Worm (Caenorhabditis elegans): ENCODE data around the gene K11H12.1.

Gene K11H12.1

ce11 chrIV:682726-683340 lies 29.6 kb upstream of the K11H12.1 start (continued):
- TF ChIP-seq tbx-7 (tag; optimal IDR thresholded peaks at IDR 0.05) (peak; percentile 46), sdc-2 (tag; optimal IDR thresholded peaks at IDR 0.05) (peak; percentile 60), ceh-2 (tag; optimal IDR thresholded peaks at IDR 0.05) (peak; percentile 44), dve-1 (tag; optimal IDR thresholded peaks at IDR 0.05) (peak; percentile 62), hlh-8 (tag; optimal IDR thresholded peaks at IDR 0.05) (peak; percentile 25), hlh-30 (tag; optimal IDR thresholded peaks at IDR 0.05; ENCODE audit: insufficient read depth) (peak; percentile 87), pax-1 (tag; optimal IDR thresholded peaks at IDR 0.05) (no peak), lin-11 (tag; optimal IDR thresholded peaks at IDR 0.05) (peak; percentile 66), ceh-30 (tag; optimal IDR thresholded peaks at IDR 0.05) (peak; percentile 51), ceh-45 (GFP tag; IDR thresholded peaks at IDR 0.05) (peak; percentile 81), mec-3 (tag; optimal IDR thresholded peaks at IDR 0.05; ENCODE audit: borderline replicate concordance) (no peak), fkh-6 (tag; optimal IDR thresholded peaks at IDR 0.05) (peak; percentile 56), gmeb-2 (tag; optimal IDR thresholded peaks at IDR 0.05) (peak; percentile 77), ama-1 (optimal IDR thresholded peaks at IDR 0.05) (no peak), ceh-22 (tag; optimal IDR thresholded peaks at IDR 0.05) (no peak), ref-2 (tag; optimal IDR thresholded peaks at IDR 0.05) (peak; percentile 77), nhr-232 (tag; optimal IDR thresholded peaks at IDR 0.05) (peak; percentile 68), npax-4 (tag; optimal IDR thresholded peaks at IDR 0.05) (peak; percentile 23)

ce11 chrIV:676280-676679 lies 23.1 kb upstream of the K11H12.1 start, which contains the start of gene K11H12.5:
K11H12.5 (plus strand) TSS chrIV:676580.
- no peak for TF ChIP-seq pros-1 (tag; optimal IDR thresholded peaks at IDR 0.05)
- no peak for TF ChIP-seq eyg-1 (tag; optimal IDR thresholded peaks at IDR 0.05)
- no peak for TF ChIP-seq nhr-232 (tag; optimal IDR thresholded peaks at IDR 0.05)
- no peak for TF ChIP-seq hlh-30 (tag; optimal IDR thresholded peaks at IDR 0.05; ENCODE audit: insufficient read depth)
- TF ChIP-seq pha-2 (tag; optimal IDR thresholded peaks at IDR 0.05) = no peak
- TF ChIP-seq tbx-2 (tag; optimal IDR thresholded peaks at IDR 0.05) = no peak
- no peak for TF ChIP-seq gmeb-2 (tag; optimal IDR thresholded peaks at IDR 0.05)
- no peak for TF ChIP-seq C38D4.7 (GFP tag; optimal IDR thresholded peaks at IDR 0.05)
- no peak for TF ChIP-seq ceh-6 (GFP tag; optimal IDR thresholded peaks at IDR 0.05)
- no peak for TF ChIP-seq npax-4 (tag; optimal IDR thresholded peaks at IDR 0.05)
- TF ChIP-seq ztf-16 (tag; optimal IDR thresholded peaks at IDR 0.05) = no peak
- no peak for TF ChIP-seq ttx-3 (tag; optimal IDR thresholded peaks at IDR 0.05)
- TF ChIP-seq T23F11.4 (GFP tag; optimal IDR thresholded peaks at IDR 0.05) = no peak
- no peak for TF ChIP-seq lin-11 (tag; optimal IDR thresholded peaks at IDR 0.05)
- TF ChIP-seq ceh-2 (tag; optimal IDR thresholded peaks at IDR 0.05) = no peak
- TF ChIP-seq dmd-4 (tag; optimal IDR thresholded peaks at IDR 0.05; ENCODE audit: borderline replicate concordance) = no peak
- no peak for TF ChIP-seq ceh-9 (tag; optimal IDR thresholded peaks at IDR 0.05)
- no peak for TF ChIP-seq tbx-7 (tag; optimal IDR thresholded peaks at IDR 0.05)
- TF ChIP-seq F13H6.1 (tag; optimal IDR thresholded peaks at IDR 0.05) = no peak
- no peak for TF ChIP-seq unc-3 (GFP tag; conservative IDR thresholded peaks at IDR 0.05)
- no peak for TF ChIP-seq unc-3 (tag; optimal IDR thresholded peaks at IDR 0.05)

ce11 chrIV:675471-676159 lies 22.4 kb upstream of the K11H12.1 start, which contains the start of the genes K11H12.4 and K11H12.10:
K11H12.4 (minus strand) TSS chrIV:675883.
K11H12.10 (plus strand) TSS chrIV:676075.
- TF ChIP-seq ceh-6 (GFP tag; optimal IDR thresholded peaks at IDR 0.05) (no peak), K02D7.2 (tag; optimal IDR thresholded peaks at IDR 0.05) (no peak), odd-2 (tag; optimal IDR thresholded peaks at IDR 0.05) (no peak), ztf-16 (tag; optimal IDR thresholded peaks at IDR 0.05) (no peak), dve-1 (tag; optimal IDR thresholded peaks at IDR 0.05) (no peak), K09A11.1 (tag; optimal IDR thresholded peaks at IDR 0.05; ENCODE audit: insufficient read depth) (no peak), unc-86 (tag; optimal IDR thresholded peaks at IDR 0.05) (no peak), tbx-2 (tag; optimal IDR thresholded peaks at IDR 0.05) (no peak), lim-6 (tag; optimal IDR thresholded peaks at IDR 0.05) (no peak), elt-4 (tag; optimal IDR thresholded peaks at IDR 0.05) (no peak), hlh-6 (tag; optimal IDR thresholded peaks at IDR 0.05) (no peak), ceh-30 (tag; optimal IDR thresholded peaks at IDR 0.05) (no peak), mec-3 (tag; optimal IDR thresholded peaks at IDR 0.05; ENCODE audit: borderline replicate concordance) (no peak), pax-1 (tag; optimal IDR thresholded peaks at IDR 0.05) (no peak), unc-55 (GFP tag; optimal IDR thresholded peaks at IDR 0.05) (no peak), lin-11 (tag; optimal IDR thresholded peaks at IDR 0.05) (no peak), unc-42 (tag; optimal IDR thresholded peaks at IDR 0.05) (no peak), fkh-6 (tag; optimal IDR thresholded peaks at IDR 0.05) (no peak), nfya-1 (tag; optimal IDR thresholded peaks at IDR 0.05) (no peak), hlh-30 (tag; optimal IDR thresholded peaks at IDR 0.05; ENCODE audit: insufficient read depth) (no peak)
